Fruit fly (Drosophila melanogaster): ENCODE results near the gene CG13760.

dm6 chrX:2593094-2593752, 7.7 kb upstream of the CG13760 start:
- TF ChIP-seq CG2678 (tag; optimal IDR thresholded peaks at IDR 0.05) (no peak), CG6765 (GFP tag; optimal IDR thresholded peaks at IDR 0.05) (no peak), row (GFP tag; IDR thresholded peaks at IDR 0.05) (no peak), slp2 (GFP tag; optimal IDR thresholded peaks at IDR 0.05) (no peak), CkIIα-i1 (GFP tag; IDR thresholded peaks at IDR 0.05) (no peak), slbo (GFP tag; IDR thresholded peaks at IDR 0.05) (no peak), CG9797 (GFP tag; optimal IDR thresholded peaks at IDR 0.05) (no peak), org-1 (GFP tag; optimal IDR thresholded peaks at IDR 0.05) (no peak), maf-S (GFP tag; optimal IDR thresholded peaks at IDR 0.05) (no peak), jigr1 (GFP tag; IDR thresholded peaks at IDR 0.05) (no peak), CG1647 (GFP tag; optimal IDR thresholded peaks at IDR 0.05) (no peak)

Measured in whole organism, embryonic.